Worm (Caenorhabditis elegans) whole organism, L3 larva: ENCODE data around the gene C47E12.3.

Source experiments
- R02D3.7 ChIP-seq: fragments of 150-350 bp; optimal IDR thresholded peaks from 2 replicates; lab custom pipeline; 2014; ENCODE audit warnings: missing biosample characterization, missing genetic modification characterization
- aly-2 ChIP-seq: fragments of 150-350 bp; optimal IDR thresholded peaks from 2 replicates; lab custom pipeline; 2014; ENCODE audit warnings: missing biosample characterization, missing genetic modification characterization
- ama-1 ChIP-seq: fragments of 150-350 bp; optimal IDR thresholded peaks from 2 replicates; lab custom pipeline; 2018
- ceh-82 ChIP-seq: fragments of 150-350 bp; optimal IDR thresholded peaks from 2 replicates; lab custom pipeline; 2014; ENCODE audit warnings: missing biosample characterization, missing genetic modification characterization
- ceh-9 ChIP-seq: sonication (generic microtip); optimal IDR thresholded peaks from 2 replicates; lab custom pipeline; 2018; ENCODE audit warnings: missing biosample characterization, missing genetic modification characterization
- daf-12 ChIP-seq: fragments of 150-350 bp; optimal IDR thresholded peaks from 2 replicates; lab custom pipeline; 2014; ENCODE audit warnings: missing biosample characterization, missing genetic modification reagents, missing genetic modification characterization
- egl-27 ChIP-seq: sonication (generic microtip); optimal IDR thresholded peaks from 4 replicates; lab custom pipeline; 2017; ENCODE audit warnings: missing biosample characterization, missing genetic modification reagents, missing genetic modification characterization
- egl-5 ChIP-seq: fragments of 150-350 bp; optimal IDR thresholded peaks from 2 replicates; lab custom pipeline; 2017; ENCODE audit warnings: missing biosample characterization, missing genetic modification reagents, missing genetic modification characterization, inconsistent platforms
- elt-3 ChIP-seq, 3 experiments: fragments of 150-350 bp in 1 of 3; sonication (generic microtip) in 2 of 3; optimal IDR thresholded peaks; 2 replicates in 2 of 3; 4 replicates in 1 of 3; lab custom pipeline; 2014 to 2017; ENCODE audit warnings: missing biosample characterization in 3 of 3, missing genetic modification characterization in 3 of 3
- fkh-10 ChIP-seq: sonication (generic microtip); optimal IDR thresholded peaks from 2 replicates; lab custom pipeline; 2017; ENCODE audit warnings: missing biosample characterization, missing genetic modification reagents, missing genetic modification characterization
- fkh-2 ChIP-seq: fragments of 150-350 bp; optimal IDR thresholded peaks from 2 replicates; lab custom pipeline; 2014; ENCODE audit warnings: missing biosample characterization, missing genetic modification reagents, missing genetic modification characterization
- hmg-11 ChIP-seq: sonication (generic microtip); optimal IDR thresholded peaks from 2 replicates; lab custom pipeline; 2016; ENCODE audit warnings: missing genetic modification characterization, missing compliant biosample characterization
- jun-1 ChIP-seq: fragments of 150-350 bp; optimal IDR thresholded peaks from 2 replicates; lab custom pipeline; 2014; ENCODE audit warnings: missing biosample characterization, missing genetic modification reagents, missing genetic modification characterization
- lin-15B ChIP-seq: fragments of 150-350 bp; optimal IDR thresholded peaks from 2 replicates; lab custom pipeline; 2014; ENCODE audit warnings: missing biosample characterization, missing genetic modification characterization
- mdl-1 ChIP-seq: fragments of 150-350 bp; optimal IDR thresholded peaks from 2 replicates; lab custom pipeline; 2014; ENCODE audit warnings: missing biosample characterization, missing genetic modification characterization
- nfya-1 ChIP-seq: sonication (generic microtip); optimal IDR thresholded peaks from 2 replicates; lab custom pipeline; 2017; ENCODE audit warnings: missing genetic modification characterization, mild to moderate bottlenecking, missing compliant biosample characterization, antibody characterized with exemption, moderate library complexity; ENCODE audit not compliant: insufficient read depth
- nhr-11 ChIP-seq: fragments of 150-350 bp; optimal IDR thresholded peaks from 2 replicates; lab custom pipeline; 2014; ENCODE audit warnings: missing biosample characterization, missing genetic modification characterization
- nhr-12 ChIP-seq: fragments of 150-350 bp; optimal IDR thresholded peaks from 2 replicates; lab custom pipeline; 2014; ENCODE audit warnings: missing biosample characterization, missing genetic modification characterization
- nhr-23 ChIP-seq: fragments of 150-350 bp; optimal IDR thresholded peaks from 2 replicates; lab custom pipeline; 2014; ENCODE audit warnings: missing biosample characterization, missing genetic modification reagents, missing genetic modification characterization
- nhr-237 ChIP-seq: fragments of 150-350 bp; optimal IDR thresholded peaks from 2 replicates; lab custom pipeline; 2014; ENCODE audit warnings: missing biosample characterization, missing genetic modification characterization
- nhr-25 ChIP-seq: sonication (generic microtip); optimal IDR thresholded peaks from 2 replicates; lab custom pipeline; 2017; ENCODE audit warnings: missing biosample characterization, missing genetic modification characterization
- nhr-28 ChIP-seq: fragments of 150-350 bp; optimal IDR thresholded peaks from 2 replicates; lab custom pipeline; 2014; ENCODE audit warnings: missing biosample characterization, missing genetic modification characterization
- nhr-76 ChIP-seq: fragments of 150-350 bp; sonication (generic microtip); optimal IDR thresholded peaks from 5 replicates; lab custom pipeline; 2014; ENCODE audit warnings: missing biosample characterization, missing genetic modification characterization
- nhr-77 ChIP-seq: fragments of 150-350 bp; optimal IDR thresholded peaks from 2 replicates; lab custom pipeline; 2014; ENCODE audit warnings: missing biosample characterization, missing genetic modification characterization
- pha-4 ChIP-seq: fragments of 150-350 bp; optimal IDR thresholded peaks from 2 replicates; lab custom pipeline; 2014; ENCODE audit warnings: missing biosample characterization, missing genetic modification reagents, missing genetic modification characterization
- sea-2 ChIP-seq: fragments of 150-350 bp; sonication (generic microtip); optimal IDR thresholded peaks from 4 replicates; lab custom pipeline; 2014; ENCODE audit warnings: missing biosample characterization, missing genetic modification reagents, missing genetic modification characterization
- skn-1 ChIP-seq: fragments of 150-350 bp; optimal IDR thresholded peaks from 2 replicates; lab custom pipeline; 2014; ENCODE audit warnings: missing biosample characterization, missing genetic modification characterization
- snpc-4 ChIP-seq: fragments of 150-350 bp; optimal IDR thresholded peaks from 2 replicates; lab custom pipeline; 2014; ENCODE audit warnings: missing biosample characterization, missing genetic modification characterization
- unc-62 ChIP-seq: fragments of 150-350 bp; sonication (generic microtip); optimal IDR thresholded peaks from 4 replicates; lab custom pipeline; 2014; ENCODE audit warnings: missing biosample characterization, missing genetic modification reagents, missing genetic modification characterization
- ztf-11 ChIP-seq: fragments of 150-350 bp; optimal IDR thresholded peaks from 2 replicates; lab custom pipeline; 2014; ENCODE audit warnings: missing biosample characterization, missing genetic modification characterization
- ztf-4 ChIP-seq: fragments of 150-350 bp; optimal IDR thresholded peaks from 2 replicates; lab custom pipeline; 2014; ENCODE audit warnings: missing biosample characterization, missing genetic modification characterization

Gene C47E12.3

DNA sequence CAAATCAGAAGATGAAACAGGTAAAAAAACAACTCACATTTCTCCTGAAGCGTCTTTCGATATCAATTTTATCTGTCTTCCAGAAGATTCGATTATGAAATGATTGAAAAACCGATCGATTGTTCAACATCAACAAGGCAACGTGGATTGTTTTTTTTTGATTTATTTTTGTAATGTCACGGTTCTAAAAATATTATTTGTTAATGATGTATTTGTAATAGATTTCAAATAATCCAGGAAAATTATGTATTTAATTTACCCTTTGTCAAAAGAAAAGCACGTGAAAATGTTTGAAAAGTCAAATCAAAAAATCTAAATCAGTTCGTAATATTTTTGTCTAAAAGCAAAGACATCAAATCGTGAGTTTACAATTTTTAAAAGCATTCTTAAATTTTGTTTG, 32.6 kb downstream of the C47E12.3 start, which contains the start of the genes kin-5 and C47E12.11:
Gene kin-5, minus strand, starts transcription at position 101 of the 400 bp plus-strand sequence.
Gene C47E12.11, plus strand, starts transcription at position 320 of the 400 bp plus-strand sequence.
- TF ChIP-seq aly-2 (tag; lab: Kevin White, UChicago) (no peak), egl-27 (tag; lab: Kevin White, UChicago) (no peak), nhr-11 (tag; lab: Kevin White, UChicago) (no peak), daf-12 (tag; lab: Kevin White, UChicago) (no peak), skn-1 (tag; lab: Kevin White, UChicago) (no peak), pha-4 (tag; lab: Kevin White, UChicago) (no peak), ztf-11 (no peak), snpc-4 (tag; lab: Kevin White, UChicago) (no peak), fkh-2 (tag; lab: Kevin White, UChicago) (no peak), nfya-1 (tag; lab: Kevin White, UChicago) (no peak), nhr-12 (no peak), nhr-77 (no peak), ceh-9 (tag; lab: Kevin White, UChicago) (no peak), sea-2 (no peak)

DNA sequence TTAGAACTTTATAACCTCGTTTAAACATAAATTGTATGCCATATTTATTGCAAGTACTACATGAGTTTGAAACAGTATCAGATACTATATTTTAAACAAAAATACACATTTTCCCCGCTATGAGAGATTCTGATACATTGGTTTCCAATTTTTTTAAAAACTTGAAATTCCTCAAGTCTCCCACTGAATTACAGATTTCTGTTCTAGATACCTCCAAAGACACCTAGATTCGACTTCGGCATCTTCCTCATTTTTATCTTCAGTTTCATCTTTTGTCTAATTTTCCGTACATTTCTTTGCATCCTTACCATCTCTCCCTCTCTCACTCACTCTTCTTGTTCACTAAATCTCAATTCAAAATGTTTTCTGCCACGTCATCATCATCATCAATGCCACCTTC, 37.7 kb downstream of the C47E12.3 start, which contains the start of gene T13H10.2:
Gene T13H10.2, plus strand, starts transcription at position 301 of the 400 bp plus-strand sequence.
- TF ChIP-seq nhr-25 (tag; lab: Kevin White, UChicago): no peak
- no peak for TF ChIP-seq unc-62 (GFP tag; lab: Kevin White, UChicago)
- TF ChIP-seq hmg-11: no peak
- no peak for TF ChIP-seq nhr-76 (tag; lab: Kevin White, UChicago)
- no peak for TF ChIP-seq nhr-23
- TF ChIP-seq egl-5 (tag; lab: Kevin White, UChicago): no peak
- no peak for TF ChIP-seq mdl-1 (tag; lab: Kevin White, UChicago)
- no peak for TF ChIP-seq lin-15B (tag; lab: Kevin White, UChicago)
- TF ChIP-seq nhr-11 (tag; lab: Kevin White, UChicago): no peak
- TF ChIP-seq daf-12 (tag; lab: Kevin White, UChicago): no peak
- TF ChIP-seq R02D3.7 (tag; lab: Kevin White, UChicago): no peak
- TF ChIP-seq elt-3 (tag; optimal IDR thresholded peaks at IDR 0.05; lab: Kevin White, UChicago): no peak
- TF ChIP-seq ceh-9 (tag; lab: Kevin White, UChicago): no peak
- TF ChIP-seq aly-2 (tag; lab: Kevin White, UChicago): no peak
- no peak for TF ChIP-seq nhr-28 (tag; lab: Kevin White, UChicago)
- no peak for TF ChIP-seq ama-1 (lab: Kevin White, UChicago)
- TF ChIP-seq ztf-11: no peak

DNA sequence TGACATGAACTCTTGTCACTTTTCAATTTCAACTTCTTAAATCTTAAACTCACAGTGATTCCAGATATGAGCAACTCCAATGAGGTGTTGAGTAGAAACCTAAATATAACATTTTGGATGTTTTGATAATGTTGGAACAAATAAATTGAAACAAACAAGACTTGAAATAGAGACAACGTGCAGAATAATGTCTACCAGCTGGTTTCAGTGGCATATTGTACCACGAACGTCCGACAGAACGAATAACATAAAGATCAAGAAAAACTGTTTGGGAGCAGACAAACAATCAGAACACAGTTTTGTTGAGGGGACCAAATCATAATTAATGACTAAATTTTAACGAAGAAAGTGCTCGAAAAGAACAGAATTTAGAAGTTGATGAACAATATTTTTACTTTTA, 48.3 kb downstream of the C47E12.3 start, which contains the start of gene gon-1:
Gene gon-1, minus strand, starts transcription at position 101 of the 400 bp plus-strand sequence.
- TF ChIP-seq mdl-1 (tag; lab: Kevin White, UChicago) (no peak), ceh-9 (tag; lab: Kevin White, UChicago) (no peak), nhr-23 (no peak), fkh-10 (GFP tag; lab: Kevin White, UChicago) (no peak), ceh-82 (tag; lab: Kevin White, UChicago) (no peak), pha-4 (tag; lab: Kevin White, UChicago) (no peak), ztf-4 (tag; lab: Kevin White, UChicago) (no peak), jun-1 (no peak), nhr-237 (no peak), ztf-11 (no peak), egl-27 (tag; lab: Kevin White, UChicago) (no peak), sea-2 (no peak)
- TF ChIP-seq, all 47 proteins: peak for 0
